Worm (Caenorhabditis elegans) whole organism, L4/young adult: ENCODE measurements around the gene K08B12.3.

Experiments used
- W03F9.2 ChIP-seq: fragments of 150-350 bp; optimal IDR thresholded peaks from 2 replicates; lab custom pipeline; 2014; ENCODE audit warnings: missing biosample characterization, missing genetic modification characterization
- dao-5 ChIP-seq: sonication (generic microtip); optimal IDR thresholded peaks from 2 replicates; lab custom pipeline; 2016; ENCODE audit warnings: missing genotype, missing genetic modification characterization, moderate library complexity, missing compliant biosample characterization
- him-1 ChIP-seq: sonication (generic microtip); optimal IDR thresholded peaks from 2 replicates; lab custom pipeline; 2016; ENCODE audit warnings: missing genotype, missing genetic modification reagents, missing genetic modification characterization, missing compliant biosample characterization

Gene K08B12.3

ce11 chrV:6250959-6251598, 16.1 kb downstream of the K08B12.3 start:
- no peak for TF ChIP-seq dao-5 (tag; lab: Kevin White, UChicago)
- no peak for TF ChIP-seq him-1 (tag; lab: Kevin White, UChicago)
- no peak for TF ChIP-seq W03F9.2 (tag; lab: Kevin White, UChicago)

ce11 chrV:6253936-6254335, 19.0 kb downstream of the K08B12.3 start:
- TF ChIP-seq W03F9.2 (tag; lab: Kevin White, UChicago) (no peak), him-1 (tag; lab: Kevin White, UChicago) (no peak), dao-5 (tag; lab: Kevin White, UChicago) (no peak)

ce11 chrV:6259139-6259538, 24.2 kb downstream of the K08B12.3 start, which contains the start of gene K08B12.1:
TSS of gene K08B12.1 (plus strand) at chrV:6259367.
- TF ChIP-seq dao-5 (tag; lab: Kevin White, UChicago), result no peak
- no peak for TF ChIP-seq W03F9.2 (tag; lab: Kevin White, UChicago)
- no peak for TF ChIP-seq him-1 (tag; lab: Kevin White, UChicago)

ce11 chrV:6267237-6267812, 32.3 kb downstream of the K08B12.3 start, which contains the start of gene mrck-1:
TSS of gene mrck-1 (minus strand) at chrV:6267287.
- TF ChIP-seq W03F9.2 (tag; lab: Kevin White, UChicago), result peak; percentile 64
- peak; percentile 92 for TF ChIP-seq him-1 (tag; lab: Kevin White, UChicago)
- TF ChIP-seq dao-5 (tag; lab: Kevin White, UChicago), result no peak

- TF ChIP-seq W03F9.2 (tag; lab: Kevin White, UChicago) (no peak), him-1 (tag; lab: Kevin White, UChicago) (no peak), dao-5 (tag; lab: Kevin White, UChicago) (no peak)
Measured at ce11 chrV:6267978-6268377, 33.0 kb downstream of the K08B12.3 start.

- no peak for TF ChIP-seq dao-5 (tag; lab: Kevin White, UChicago)
- no peak for TF ChIP-seq W03F9.2 (tag; lab: Kevin White, UChicago)
- TF ChIP-seq him-1 (tag; lab: Kevin White, UChicago), result no peak
Measured at ce11 chrV:6268526-6268925, 33.5 kb downstream of the K08B12.3 start.

ce11 chrV:6268961-6269360, 34.0 kb downstream of the K08B12.3 start:
- TF ChIP-seq him-1 (tag; lab: Kevin White, UChicago), result no peak
- no peak for TF ChIP-seq W03F9.2 (tag; lab: Kevin White, UChicago)
- no peak for TF ChIP-seq dao-5 (tag; lab: Kevin White, UChicago)

- TF ChIP-seq him-1 (tag; lab: Kevin White, UChicago) (no peak), W03F9.2 (tag; lab: Kevin White, UChicago) (no peak)
Measured at ce11 chrV:6270097-6270496, 35.1 kb downstream of the K08B12.3 start.

- no peak for TF ChIP-seq W03F9.2 (tag; lab: Kevin White, UChicago)
- no peak for TF ChIP-seq dao-5 (tag; lab: Kevin White, UChicago)
- TF ChIP-seq him-1 (tag; lab: Kevin White, UChicago), result no peak
Measured at ce11 chrV:6270552-6270951, 35.6 kb downstream of the K08B12.3 start, which contains the start of gene F31F7.2. TSS of gene F31F7.2 (plus strand) at chrV:6270852.

- no peak for TF ChIP-seq W03F9.2 (tag; lab: Kevin White, UChicago)
- TF ChIP-seq dao-5 (tag; lab: Kevin White, UChicago), result no peak
- TF ChIP-seq him-1 (tag; lab: Kevin White, UChicago), result no peak
Measured at ce11 chrV:6275209-6275608, 40.2 kb downstream of the K08B12.3 start.

- TF ChIP-seq W03F9.2 (tag; lab: Kevin White, UChicago), result no peak
- TF ChIP-seq him-1 (tag; lab: Kevin White, UChicago), result no peak
- TF ChIP-seq dao-5 (tag; lab: Kevin White, UChicago), result no peak
Measured at ce11 chrV:6276205-6276604, 41.2 kb downstream of the K08B12.3 start, which contains the start of gene F31F7.1. TSS of gene F31F7.1 (plus strand) at chrV:6276439.

ce11 chrV:6277178-6277834, 42.3 kb downstream of the K08B12.3 start:
- TF ChIP-seq him-1 (tag; lab: Kevin White, UChicago), result no peak
- no peak for TF ChIP-seq W03F9.2 (tag; lab: Kevin White, UChicago)
- no peak for TF ChIP-seq dao-5 (tag; lab: Kevin White, UChicago)
